Fruit fly (Drosophila melanogaster): ENCODE data around the gene by.

Gene by

dm6 chr3R:9551013-9551658 is 18.3 kb upstream of the by start (continued):
- TF ChIP-seq svp (GFP tag), result peak; percentile 98
- peak; percentile 88 for TF ChIP-seq CG6854 (GFP tag; optimal IDR thresholded peaks at IDR 0.05)
- TF ChIP-seq esn (GFP tag; optimal IDR thresholded peaks at IDR 0.05), result peak; percentile 31
- no peak for TF ChIP-seq Sox15 (GFP tag; optimal IDR thresholded peaks at IDR 0.05)
- TF ChIP-seq CG16779 (tag; optimal IDR thresholded peaks at IDR 0.05), result peak; percentile 45
- no peak for TF ChIP-seq dac (GFP tag; optimal IDR thresholded peaks at IDR 0.05)
- peak; percentile 56 for TF ChIP-seq net (GFP tag; optimal IDR thresholded peaks at IDR 0.05)
- TF ChIP-seq Blimp-1 (GFP tag; optimal IDR thresholded peaks at IDR 0.05), result peak; percentile 17
- peak; percentile 18 for TF ChIP-seq CG11762 (GFP tag; optimal IDR thresholded peaks at IDR 0.05; ENCODE audit: insufficient read depth)
- no peak for TF ChIP-seq eg (GFP tag; IDR thresholded peaks at IDR 0.05)
- TF ChIP-seq fd59A (GFP tag; optimal IDR thresholded peaks at IDR 0.05), result no peak
- TF ChIP-seq CG6792 (GFP tag; optimal IDR thresholded peaks at IDR 0.05), result peak; percentile 6
- peak; percentile 80 to 82 for TF ChIP-seq ss (GFP tag; optimal IDR thresholded peaks at IDR 0.05)
- no peak for TF ChIP-seq Hr4 (GFP tag; optimal IDR thresholded peaks at IDR 0.05)
- peak; percentile 17 for TF ChIP-seq CG34406 (GFP tag; optimal IDR thresholded peaks at IDR 0.05)
- peak; percentile 70 for TF ChIP-seq CG9139 (GFP tag; optimal IDR thresholded peaks at IDR 0.05)
- peak; percentile 42 for TF ChIP-seq CG6276 (GFP tag; optimal IDR thresholded peaks at IDR 0.05)
- TF ChIP-seq Sox14 (GFP tag; optimal IDR thresholded peaks at IDR 0.05), result peak; percentile 91
- TF ChIP-seq fd85E (GFP tag; optimal IDR thresholded peaks at IDR 0.05), result peak; percentile 77
- no peak for TF ChIP-seq CG11902 (GFP tag; optimal IDR thresholded peaks at IDR 0.05)
- no peak for TF ChIP-seq Lpt (GFP tag; optimal IDR thresholded peaks at IDR 0.05)
- no peak for TF ChIP-seq Gug (GFP tag; IDR thresholded peaks at IDR 0.05)
- peak; percentile 44 for TF ChIP-seq achi (GFP tag; optimal IDR thresholded peaks at IDR 0.05)
- TF ChIP-seq CG10631 (GFP tag; optimal IDR thresholded peaks at IDR 0.05), result no peak
- TF ChIP-seq CG4318 (GFP tag; optimal IDR thresholded peaks at IDR 0.05), result no peak

dm6 chr3R:9550265-9551012 is 17.6 kb upstream of the by start:
- TF ChIP-seq ss (GFP tag; optimal IDR thresholded peaks at IDR 0.05) (peak in 1 of 2 experiments; percentile 25), Met (GFP tag; optimal IDR thresholded peaks at IDR 0.05) (no peak), acj6 (GFP tag; optimal IDR thresholded peaks at IDR 0.05) (no peak), CG11902 (GFP tag; optimal IDR thresholded peaks at IDR 0.05) (no peak), CG8319 (GFP tag; optimal IDR thresholded peaks at IDR 0.05) (no peak), Sox15 (GFP tag; optimal IDR thresholded peaks at IDR 0.05) (no peak), net (GFP tag; optimal IDR thresholded peaks at IDR 0.05) (peak; percentile 26), CG11294 (GFP tag; IDR thresholded peaks at IDR 0.05) (no peak), fkh (GFP tag; optimal IDR thresholded peaks at IDR 0.05) (peak; percentile 29), esn (GFP tag; optimal IDR thresholded peaks at IDR 0.05) (no peak), eg (GFP tag; IDR thresholded peaks at IDR 0.05) (no peak), CG6276 (GFP tag; optimal IDR thresholded peaks at IDR 0.05) (peak; percentile 27), salr (GFP tag; optimal IDR thresholded peaks at IDR 0.05) (no peak), pdm3 (GFP tag; optimal IDR thresholded peaks at IDR 0.05) (no peak), OdsH (GFP tag; optimal IDR thresholded peaks at IDR 0.05) (no peak), Hr39 (GFP tag; optimal IDR thresholded peaks at IDR 0.05) (no peak), achi (GFP tag; optimal IDR thresholded peaks at IDR 0.05) (no peak), CG10669 (GFP tag; optimal IDR thresholded peaks at IDR 0.05) (no peak), Ets96B (tag; optimal IDR thresholded peaks at IDR 0.05) (peak; percentile 5), fd85E (GFP tag; optimal IDR thresholded peaks at IDR 0.05) (no peak), CG7368 (GFP tag; optimal IDR thresholded peaks at IDR 0.05) (no peak), CG3919 (GFP tag; optimal IDR thresholded peaks at IDR 0.05) (peak; percentile 23), Sox14 (GFP tag; optimal IDR thresholded peaks at IDR 0.05) (peak; percentile 45), CG8119 (GFP tag; IDR thresholded peaks at IDR 0.05) (no peak), Sox102F (GFP tag; optimal IDR thresholded peaks at IDR 0.05) (peak; percentile 46), CG3032 (tag; optimal IDR thresholded peaks at IDR 0.05) (no peak), lz (GFP tag; optimal IDR thresholded peaks at IDR 0.05) (no peak), Blimp-1 (GFP tag; optimal IDR thresholded peaks at IDR 0.05) (no peak), Hr38 (GFP tag; optimal IDR thresholded peaks at IDR 0.05) (no peak), dsx (GFP tag; optimal IDR thresholded peaks at IDR 0.05; ENCODE audit: poor library complexity, severe bottlenecking) (peak; percentile 79), Ets21C (GFP tag; optimal IDR thresholded peaks at IDR 0.05) (no peak), cyc (GFP tag; optimal IDR thresholded peaks at IDR 0.05) (no peak), Hr4 (GFP tag; optimal IDR thresholded peaks at IDR 0.05) (no peak), Eip78C (GFP tag) (peak; percentile 82), Gug (GFP tag; IDR thresholded peaks at IDR 0.05) (no peak)
